Worm (Caenorhabditis elegans) whole organism, young adult: ENCODE measurements around the gene mrpl-49.

Experiments used
- F22D6.2 ChIP-seq: sonication (generic microtip); optimal IDR thresholded peaks from 2 replicates; lab custom pipeline; 2016; ENCODE audit warnings: mild to moderate bottlenecking, missing genetic modification characterization, missing compliant biosample characterization
- F33H1.4 ChIP-seq: fragments of 200-800 bp; sonication (Bioruptor generic); IDR thresholded peaks from 2 replicates; pipeline ENCODE4 v1.3.6; 2022; ENCODE audit warnings: missing genetic modification reagents, missing genetic modification characterization, missing compliant biosample characterization
- F39B2.1 ChIP-seq: fragments of 200-800 bp; sonication (Bioruptor generic); IDR thresholded peaks from 2 replicates; pipeline ENCODE4 v1.3.6; 2022; ENCODE audit warnings: missing genetic modification reagents, missing genetic modification characterization, missing compliant biosample characterization
- T07F8.4 ChIP-seq: sonication (generic microtip); optimal IDR thresholded peaks from 2 replicates; lab custom pipeline; 2016; ENCODE audit warnings: mild to moderate bottlenecking, missing genetic modification characterization, moderate library complexity, missing compliant biosample characterization
- T26A5.8 ChIP-seq: sonication (generic microtip); optimal IDR thresholded peaks from 2 replicates; lab custom pipeline; 2016; ENCODE audit warnings: missing genetic modification characterization, missing compliant biosample characterization
- ama-1 ChIP-seq, 3 experiments: fragments of 150-350 bp in 1 of 3; sonication (generic microtip) in 2 of 3; optimal IDR thresholded peaks; 2 replicates each; lab custom pipeline; 2014 to 2018; ENCODE audit warnings: missing biosample characterization in 2 of 3, missing genetic modification characterization in 2 of 3, missing genetic modification reagents in 2 of 3
- aptf-3 ChIP-seq: fragments of 200-800 bp; sonication (Bioruptor generic); IDR thresholded peaks from 2 replicates; pipeline ENCODE4 v1.3.6; 2022; ENCODE audit warnings: missing genetic modification characterization, missing compliant biosample characterization
- bed-1 ChIP-seq: fragments of 200-800 bp; sonication (Bioruptor generic); IDR thresholded peaks from 2 replicates; pipeline ENCODE4 v1.3.6; 2022; ENCODE audit warnings: missing genetic modification reagents, missing genetic modification characterization, missing compliant biosample characterization
- ceh-40 ChIP-seq: fragments of 200-800 bp; sonication (Bioruptor generic); IDR thresholded peaks from 2 replicates; pipeline ENCODE4 v1.3.6; 2022; ENCODE audit warnings: missing genetic modification characterization, missing compliant biosample characterization
- ceh-58 ChIP-seq: fragments of 200-800 bp; sonication (Bioruptor generic); IDR thresholded peaks from 2 replicates; pipeline ENCODE4 v1.3.6; 2022; ENCODE audit warnings: missing genetic modification characterization, missing compliant biosample characterization
- ceh-79 ChIP-seq: sonication (generic microtip); optimal IDR thresholded peaks from 2 replicates; lab custom pipeline; 2017; ENCODE audit warnings: mild to moderate bottlenecking, missing genetic modification characterization, missing compliant biosample characterization
- ceh-91 ChIP-seq: fragments of 200-800 bp; sonication (Bioruptor generic); IDR thresholded peaks from 2 replicates; pipeline ENCODE4 v1.3.6; 2022; ENCODE audit warnings: missing genetic modification reagents, missing genetic modification characterization, missing compliant biosample characterization
- die-1 ChIP-seq: sonication (generic microtip); optimal IDR thresholded peaks from 2 replicates; lab custom pipeline; 2016; ENCODE audit warnings: missing genotype, mild to moderate bottlenecking, missing genetic modification characterization, missing compliant biosample characterization
- dpff-1 ChIP-seq: sonication (generic microtip); optimal IDR thresholded peaks from 2 replicates; lab custom pipeline; 2017; ENCODE audit warnings: mild to moderate bottlenecking, missing genetic modification characterization, missing compliant biosample characterization
- egl-18 ChIP-seq: fragments of 200-800 bp; sonication (Bioruptor generic); IDR thresholded peaks from 2 replicates; pipeline ENCODE4 v1.3.6; 2022; ENCODE audit warnings: missing genetic modification reagents, missing genetic modification characterization, missing compliant biosample characterization
- ekl-4 ChIP-seq: fragments of 200-800 bp; sonication (Bioruptor generic); IDR thresholded peaks from 2 replicates; pipeline ENCODE4 v1.3.6; 2022; ENCODE audit warnings: missing genetic modification reagents, missing genetic modification characterization, missing compliant biosample characterization
- ets-4 ChIP-seq: fragments of 200-800 bp; sonication (Bioruptor generic); optimal IDR thresholded peaks from 2 replicates; lab custom pipeline; 2018; ENCODE audit warnings: mild to moderate bottlenecking, missing genetic modification characterization, missing compliant biosample characterization
- hlh-12 ChIP-seq: sonication (generic microtip); optimal IDR thresholded peaks from 2 replicates; lab custom pipeline; 2016; ENCODE audit warnings: missing genetic modification characterization, missing compliant biosample characterization
- hmg-1.2 ChIP-seq: fragments of 200-800 bp; sonication (Bioruptor generic); IDR thresholded peaks from 2 replicates; pipeline ENCODE4 v1.3.6; 2022; ENCODE audit warnings: missing genetic modification reagents, missing genetic modification characterization, missing compliant biosample characterization
- hsf-1 ChIP-seq: fragments of 200-800 bp; sonication (Bioruptor generic); IDR thresholded peaks from 2 replicates; pipeline ENCODE4 v1.3.6; 2022; ENCODE audit warnings: missing genetic modification reagents, missing genetic modification characterization, missing compliant biosample characterization
- let-526 ChIP-seq: fragments of 200-800 bp; sonication (Bioruptor generic); IDR thresholded peaks from 2 replicates; pipeline ENCODE4 v1.3.6; 2022; ENCODE audit warnings: missing genetic modification reagents, missing genetic modification characterization, missing compliant biosample characterization
- lin-26 ChIP-seq: fragments of 200-800 bp; sonication (Bioruptor generic); IDR thresholded peaks from 2 replicates; pipeline ENCODE4 v1.3.6; 2022; ENCODE audit warnings: missing genetic modification reagents, missing genetic modification characterization, missing compliant biosample characterization
- lir-1 ChIP-seq: fragments of 200-800 bp; sonication (Bioruptor generic); conservative IDR thresholded peaks from 2 replicates; pipeline ENCODE4 v1.3.6; 2022; ENCODE audit warnings: missing genetic modification reagents, missing genetic modification characterization, missing compliant biosample characterization
- lsl-1 ChIP-seq: fragments of 200-800 bp; sonication (Bioruptor generic); optimal IDR thresholded peaks from 2 replicates; lab custom pipeline; 2018; ENCODE audit warnings: mild to moderate bottlenecking, missing genetic modification characterization, moderate library complexity, missing compliant biosample characterization
- madf-3 ChIP-seq: fragments of 200-800 bp; sonication (Bioruptor generic); IDR thresholded peaks from 2 replicates; pipeline ENCODE4 v1.3.6; 2022; ENCODE audit warnings: missing genetic modification reagents, missing genetic modification characterization, missing compliant biosample characterization
- madf-6 ChIP-seq: fragments of 200-800 bp; sonication (Bioruptor generic); IDR thresholded peaks from 2 replicates; pipeline ENCODE4 v1.3.6; 2022; ENCODE audit warnings: missing genetic modification reagents, missing genetic modification characterization, missing compliant biosample characterization
- mel-28 ChIP-seq: sonication (generic microtip); optimal IDR thresholded peaks from 2 replicates; lab custom pipeline; 2016; ENCODE audit warnings: borderline replicate concordance, mild to moderate bottlenecking, missing genetic modification characterization, missing compliant biosample characterization
- mxl-1 ChIP-seq: sonication (generic microtip); optimal IDR thresholded peaks from 2 replicates; lab custom pipeline; 2016; ENCODE audit warnings: missing genetic modification characterization, missing compliant biosample characterization
- nfya-2 ChIP-seq: fragments of 200-800 bp; sonication (Bioruptor generic); IDR thresholded peaks from 2 replicates; pipeline ENCODE4 v1.3.6; 2022; ENCODE audit warnings: missing genetic modification reagents, missing genetic modification characterization, missing compliant biosample characterization
- nhr-90 ChIP-seq: sonication (generic microtip); optimal IDR thresholded peaks from 2 replicates; lab custom pipeline; 2016; ENCODE audit warnings: missing genotype, mild to moderate bottlenecking, missing genetic modification characterization, missing compliant biosample characterization
- pbrm-1 ChIP-seq: fragments of 200-800 bp; sonication (Bioruptor generic); IDR thresholded peaks from 2 replicates; pipeline ENCODE4 v1.3.6; 2022; ENCODE audit warnings: missing genetic modification reagents, missing genetic modification characterization, missing compliant biosample characterization
- pha-4 ChIP-seq: fragments of 150-350 bp; sonication (generic microtip); optimal IDR thresholded peaks from 2 replicates; lab custom pipeline; 2014; ENCODE audit warnings: missing biosample characterization, missing genetic modification reagents, missing genetic modification characterization
- rcor-1 ChIP-seq: fragments of 200-800 bp; sonication (Bioruptor generic); IDR thresholded peaks from 2 replicates; pipeline ENCODE4 v1.3.6; 2022; ENCODE audit warnings: missing genetic modification reagents, missing genetic modification characterization, missing compliant biosample characterization
- snpc-4 ChIP-seq, 5 experiments: fragments of 150-350 bp in 1 of 5; sonication (generic microtip) in 4 of 5; optimal IDR thresholded peaks; 2 replicates each; lab custom pipeline; 2014 to 2018; ENCODE audit warnings: missing genetic modification characterization in 5 of 5, missing biosample characterization in 3 of 5, antibody characterized with exemption in 2 of 5, mild to moderate bottlenecking in 2 of 5, missing compliant biosample characterization in 2 of 5, missing genotype in 2 of 5, moderate library complexity in 2 of 5, missing genetic modification reagents in 1 of 5
- somi-1 ChIP-seq: fragments of 200-800 bp; sonication (Bioruptor generic); optimal IDR thresholded peaks from 2 replicates; lab custom pipeline; 2018; ENCODE audit warnings: mild to moderate bottlenecking, missing genetic modification characterization, missing compliant biosample characterization
- unc-62 ChIP-seq: fragments of 150-350 bp; optimal IDR thresholded peaks from 2 replicates; lab custom pipeline; 2014; ENCODE audit warnings: missing biosample characterization, missing genetic modification reagents, missing genetic modification characterization

The mrpl-49 gene

ce11 chrV:12701613-12702012 is 26.8 kb upstream of the mrpl-49 start (continued):
- TF ChIP-seq ekl-4 (GFP tag; lab: Robert Waterston, UW) (no peak), ama-1 (optimal IDR thresholded peaks at IDR 0.05; lab: Kevin White, UChicago) (no peak), ama-1 (GFP tag; optimal IDR thresholded peaks at IDR 0.05; lab: Kevin White, UChicago) (no peak), somi-1 (no peak), rcor-1 (GFP tag; lab: Robert Waterston, UW) (no peak), mel-28 (no peak), bed-1 (GFP tag; lab: Robert Waterston, UW) (no peak), F39B2.1 (GFP tag; lab: Robert Waterston, UW) (no peak)

ce11 chrV:12704077-12704476 is 24.4 kb upstream of the mrpl-49 start, which contains the start of gene R11D1.1:
Gene R11D1.1 (plus strand): TSS chrV:12704377.
- no peak for TF ChIP-seq ceh-79 (tag; lab: Kevin White, UChicago)
- TF ChIP-seq let-526 (GFP tag; lab: Robert Waterston, UW): no peak
- no peak for TF ChIP-seq unc-62 (GFP tag; lab: Kevin White, UChicago)
- no peak for TF ChIP-seq T07F8.4 (tag; lab: Kevin White, UChicago)
- no peak for TF ChIP-seq F22D6.2
- no peak for TF ChIP-seq ceh-58 (GFP tag; lab: Robert Waterston, UW)
- no peak for TF ChIP-seq nhr-90 (tag; lab: Kevin White, UChicago)
- TF ChIP-seq lsl-1 (GFP tag; lab: Kevin White, UChicago): no peak
- no peak for TF ChIP-seq snpc-4 (GFP tag; optimal IDR thresholded peaks at IDR 0.05; lab: Kevin White, UChicago)
- no peak for TF ChIP-seq snpc-4 (tag; optimal IDR thresholded peaks at IDR 0.05; lab: Kevin White, UChicago)
- TF ChIP-seq pbrm-1 (GFP tag; lab: Robert Waterston, UW): no peak
- TF ChIP-seq pha-4 (tag; lab: Kevin White, UChicago): no peak
- no peak for TF ChIP-seq ceh-40 (GFP tag; lab: Robert Waterston, UW)
- TF ChIP-seq, all 124 proteins: peak for 0

ce11 chrV:12706511-12706910 is 21.9 kb upstream of the mrpl-49 start:
- TF ChIP-seq hlh-12 (tag; lab: Kevin White, UChicago) (no peak), die-1 (tag; lab: Kevin White, UChicago) (no peak), madf-3 (no peak), lin-26 (no peak), F33H1.4 (GFP tag; lab: Robert Waterston, UW) (no peak), lir-1 (GFP tag; lab: Robert Waterston, UW) (no peak), ceh-91 (no peak), ets-4 (GFP tag; lab: Kevin White, UChicago) (no peak), hmg-1.2 (GFP tag; lab: Robert Waterston, UW) (no peak), madf-6 (GFP tag; lab: Robert Waterston, UW) (no peak), egl-18 (GFP tag; lab: Robert Waterston, UW) (no peak), T26A5.8 (tag; lab: Kevin White, UChicago) (no peak), dpff-1 (no peak), somi-1 (no peak), mxl-1 (tag; lab: Kevin White, UChicago) (no peak), nfya-2 (GFP tag; lab: Robert Waterston, UW) (no peak), hsf-1 (GFP tag; lab: Robert Waterston, UW) (no peak)

ce11 chrV:12708305-12708704 is 20.1 kb upstream of the mrpl-49 start, which contains the start of gene R11D1.2:
Gene R11D1.2 (plus strand): TSS chrV:12708605.
- no peak for TF ChIP-seq aptf-3 (GFP tag; lab: Robert Waterston, UW)
